Fruit fly (Drosophila melanogaster): ENCODE results near the gene Arc42.

Arc42 gene

dm6 chr3R:19838925-19839601 lies 38.5 kb upstream of the Arc42 start:
- TF ChIP-seq CG7045 (GFP tag; optimal IDR thresholded peaks at IDR 0.05) (no peak), bab1 (GFP tag; optimal IDR thresholded peaks at IDR 0.05) (no peak), cic (GFP tag; optimal IDR thresholded peaks at IDR 0.05) (no peak), CG11617 (GFP tag; optimal IDR thresholded peaks at IDR 0.05) (no peak), toe (GFP tag; optimal IDR thresholded peaks at IDR 0.05) (no peak), CG12768 (GFP tag; optimal IDR thresholded peaks at IDR 0.05) (no peak), CG33017 (tag; optimal IDR thresholded peaks at IDR 0.05) (no peak), pad (GFP tag; optimal IDR thresholded peaks at IDR 0.05) (no peak), Clk (GFP tag; optimal IDR thresholded peaks at IDR 0.05) (no peak), cnc (optimal IDR thresholded peaks at IDR 0.05) (no peak), kay (GFP tag; ENCODE audit: borderline replicate concordance) (no peak), ovo (GFP tag; optimal IDR thresholded peaks at IDR 0.05) (no peak), CG5204 (GFP tag; optimal IDR thresholded peaks at IDR 0.05) (no peak), tj (GFP tag; optimal IDR thresholded peaks at IDR 0.05) (no peak), Mnt (GFP tag; optimal IDR thresholded peaks at IDR 0.05) (no peak), Crg-1 (GFP tag; optimal IDR thresholded peaks at IDR 0.05) (no peak), CG7101 (tag; optimal IDR thresholded peaks at IDR 0.05) (no peak), CG1620 (GFP tag; optimal IDR thresholded peaks at IDR 0.05) (no peak)

- TF ChIP-seq CG7101 (tag; optimal IDR thresholded peaks at IDR 0.05): no peak
- no peak for TF ChIP-seq ovo (GFP tag; optimal IDR thresholded peaks at IDR 0.05)
- TF ChIP-seq CG14711 (tag; optimal IDR thresholded peaks at IDR 0.05): no peak
- TF ChIP-seq cic (GFP tag; optimal IDR thresholded peaks at IDR 0.05): no peak
- TF ChIP-seq toe (GFP tag; optimal IDR thresholded peaks at IDR 0.05): no peak
- no peak for TF ChIP-seq CG5204 (GFP tag; optimal IDR thresholded peaks at IDR 0.05)
- TF ChIP-seq Hr96 (GFP tag; optimal IDR thresholded peaks at IDR 0.05): no peak
- TF ChIP-seq CG7045 (GFP tag; optimal IDR thresholded peaks at IDR 0.05): no peak
- no peak for TF ChIP-seq CG1620 (GFP tag; optimal IDR thresholded peaks at IDR 0.05)
- no peak for TF ChIP-seq Mnt (GFP tag; optimal IDR thresholded peaks at IDR 0.05)
- no peak for TF ChIP-seq Clk (GFP tag; optimal IDR thresholded peaks at IDR 0.05)
- TF ChIP-seq CG11617 (GFP tag; optimal IDR thresholded peaks at IDR 0.05): no peak
These were observed 37.0 kb upstream of the Arc42 start, which contains the start of gene CG31459 for dm6 chr3R:19840545-19840944. Gene CG31459, plus strand, starts transcription at chr3R:19840845.

dm6 chr3R:19843888-19844287 lies 33.6 kb upstream of the Arc42 start:
- no peak for TF ChIP-seq bab1 (GFP tag; optimal IDR thresholded peaks at IDR 0.05)
- no peak for TF ChIP-seq CG12768 (GFP tag; optimal IDR thresholded peaks at IDR 0.05)
- TF ChIP-seq CG1620 (GFP tag; optimal IDR thresholded peaks at IDR 0.05): no peak
- no peak for TF ChIP-seq pad (GFP tag; optimal IDR thresholded peaks at IDR 0.05)
- TF ChIP-seq Clk (GFP tag; optimal IDR thresholded peaks at IDR 0.05): no peak
- no peak for TF ChIP-seq CG11617 (GFP tag; optimal IDR thresholded peaks at IDR 0.05)
- no peak for TF ChIP-seq CG33017 (tag; optimal IDR thresholded peaks at IDR 0.05)
- no peak for TF ChIP-seq CG5204 (GFP tag; optimal IDR thresholded peaks at IDR 0.05)
- no peak for TF ChIP-seq CG7101 (tag; optimal IDR thresholded peaks at IDR 0.05)
- TF ChIP-seq toe (GFP tag; optimal IDR thresholded peaks at IDR 0.05): no peak
- no peak for TF ChIP-seq CG7045 (GFP tag; optimal IDR thresholded peaks at IDR 0.05)
- TF ChIP-seq Hr96 (GFP tag; optimal IDR thresholded peaks at IDR 0.05): no peak
- no peak for TF ChIP-seq tj (GFP tag; optimal IDR thresholded peaks at IDR 0.05)
- no peak for TF ChIP-seq cic (GFP tag; optimal IDR thresholded peaks at IDR 0.05)
- no peak for TF ChIP-seq Crg-1 (GFP tag; optimal IDR thresholded peaks at IDR 0.05)
- no peak for TF ChIP-seq Mnt (GFP tag; optimal IDR thresholded peaks at IDR 0.05)
- TF ChIP-seq kay (GFP tag; ENCODE audit: borderline replicate concordance): no peak
- no peak for TF ChIP-seq CG14711 (tag; optimal IDR thresholded peaks at IDR 0.05)
- TF ChIP-seq cnc (optimal IDR thresholded peaks at IDR 0.05): no peak

dm6 chr3R:19846870-19847590 lies 30.5 kb upstream of the Arc42 start, which contains the start of gene MICU3:
Gene MICU3, plus strand, starts transcription at chr3R:19847311.
- TF ChIP-seq CG12768 (GFP tag; optimal IDR thresholded peaks at IDR 0.05): peak; percentile 43
- TF ChIP-seq Mnt (GFP tag; optimal IDR thresholded peaks at IDR 0.05): peak; percentile 35
- no peak for TF ChIP-seq tj (GFP tag; optimal IDR thresholded peaks at IDR 0.05)
- peak; percentile 65 for TF ChIP-seq CG5204 (GFP tag; optimal IDR thresholded peaks at IDR 0.05)
- peak; percentile 76 for TF ChIP-seq Hr96 (GFP tag; optimal IDR thresholded peaks at IDR 0.05)
- peak; percentile 47 for TF ChIP-seq CG11617 (GFP tag; optimal IDR thresholded peaks at IDR 0.05)
- no peak for TF ChIP-seq cic (GFP tag; optimal IDR thresholded peaks at IDR 0.05)
- peak; percentile 76 for TF ChIP-seq toe (GFP tag; optimal IDR thresholded peaks at IDR 0.05)
- peak; percentile 16 for TF ChIP-seq pad (GFP tag; optimal IDR thresholded peaks at IDR 0.05)
- peak; percentile 38 for TF ChIP-seq Crg-1 (GFP tag; optimal IDR thresholded peaks at IDR 0.05)
- TF ChIP-seq kay (GFP tag; ENCODE audit: borderline replicate concordance): no peak
- TF ChIP-seq ovo (GFP tag; optimal IDR thresholded peaks at IDR 0.05): peak; percentile 1
- TF ChIP-seq CG33017 (tag; optimal IDR thresholded peaks at IDR 0.05): no peak
- no peak for TF ChIP-seq cnc (optimal IDR thresholded peaks at IDR 0.05)
- peak; percentile 39 for TF ChIP-seq CG7045 (GFP tag; optimal IDR thresholded peaks at IDR 0.05)
- peak; percentile 54 for TF ChIP-seq Clk (GFP tag; optimal IDR thresholded peaks at IDR 0.05)
- peak; percentile 87 for TF ChIP-seq CG14711 (tag; optimal IDR thresholded peaks at IDR 0.05)
- peak; percentile 68 for TF ChIP-seq CG1620 (GFP tag; optimal IDR thresholded peaks at IDR 0.05)
- TF ChIP-seq bab1 (GFP tag; optimal IDR thresholded peaks at IDR 0.05): peak; percentile 21
- TF ChIP-seq CG7101 (tag; optimal IDR thresholded peaks at IDR 0.05): peak; percentile 26

- TF ChIP-seq pad (GFP tag; optimal IDR thresholded peaks at IDR 0.05) (no peak), Crg-1 (GFP tag; optimal IDR thresholded peaks at IDR 0.05) (peak; percentile 17), cic (GFP tag; optimal IDR thresholded peaks at IDR 0.05) (peak; percentile 66), CG12768 (GFP tag; optimal IDR thresholded peaks at IDR 0.05) (no peak)
These were observed 29.8 kb upstream of the Arc42 start for dm6 chr3R:19847591-19848256.
